Worm (Caenorhabditis elegans): Measurements from ENCODE around the gene ribo-1.

ribo-1 gene

DNA sequence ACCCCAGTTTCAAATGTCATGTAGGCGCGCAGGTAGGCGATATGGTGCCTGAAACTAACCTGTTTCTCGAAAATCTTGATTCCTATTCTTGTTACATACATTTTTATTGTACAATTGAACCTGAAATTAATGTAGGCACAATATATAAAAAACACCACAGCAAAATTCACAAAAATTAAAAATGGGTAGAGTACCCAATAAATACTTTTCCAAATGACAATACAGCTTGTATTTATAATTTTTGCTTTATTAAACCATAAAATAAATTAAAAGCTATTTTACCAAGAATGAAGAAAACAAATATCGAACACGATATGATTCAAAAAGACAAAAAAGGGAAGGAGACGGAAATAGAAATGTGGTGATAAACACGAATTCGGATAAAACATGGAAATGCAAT, 27.1 kb upstream of the ribo-1 start, which contains the start of gene tre-2:
tre-2 (minus strand) TSS at position 101 of the 400 bp plus-strand sequence.
- TF ChIP-seq ceh-79 (tag; optimal IDR thresholded peaks at IDR 0.05) (no peak), unc-130 (GFP tag; optimal IDR thresholded peaks at IDR 0.05) (no peak), ztf-25 (GFP tag; IDR thresholded peaks at IDR 0.05) (no peak), D2030.7 (GFP tag; IDR thresholded peaks at IDR 0.05) (no peak), dpl-1 (GFP tag; optimal IDR thresholded peaks at IDR 0.05) (no peak), F33H1.4 (GFP tag; IDR thresholded peaks at IDR 0.05) (no peak), sea-2 (GFP tag; IDR thresholded peaks at IDR 0.05) (no peak), bed-2 (GFP tag; IDR thresholded peaks at IDR 0.05) (no peak), egrh-3 (GFP tag; IDR thresholded peaks at IDR 0.05) (no peak), unc-62 (GFP tag; optimal IDR thresholded peaks at IDR 0.05) (no peak), nfya-2 (GFP tag; IDR thresholded peaks at IDR 0.05) (no peak), cebp-2 (GFP tag; IDR thresholded peaks at IDR 0.05) (no peak), rpc-1 (optimal IDR thresholded peaks at IDR 0.05) (no peak), rpc-1 (tag; optimal IDR thresholded peaks at IDR 0.05) (no peak)

DNA sequence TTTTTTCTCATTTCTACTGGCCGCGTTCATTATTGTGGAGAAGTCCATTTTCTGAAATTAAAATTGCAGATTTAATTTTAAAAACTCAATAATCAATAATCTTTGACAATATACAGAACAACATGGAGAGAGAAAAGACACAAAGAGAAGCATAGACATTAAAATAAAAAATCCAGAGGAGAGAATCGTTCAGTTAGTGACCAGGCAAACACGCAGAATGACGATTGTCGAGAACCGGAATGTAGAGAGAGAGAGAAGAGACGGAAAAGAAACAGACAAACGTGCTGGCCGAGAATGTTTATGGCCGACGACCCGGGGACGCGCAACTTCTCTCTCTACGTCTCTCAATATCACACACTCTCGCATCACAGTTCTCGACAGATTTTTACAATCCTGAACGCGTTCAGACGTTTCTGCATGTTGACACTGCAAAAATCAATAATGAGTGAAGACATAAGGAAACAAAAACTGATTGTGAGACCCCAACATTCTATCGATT, 22.8 kb upstream of the ribo-1 start, which contains the start of the genes T05A12.3 and T05A12.4:
T05A12.3 (minus strand) TSS at position 51 of the 499 bp plus-strand sequence.
T05A12.4 (plus strand) TSS at position 348 of the 499 bp plus-strand sequence.
- TF ChIP-seq Y53F4B.3 (GFP tag; IDR thresholded peaks at IDR 0.05) (no peak), nhr-80 (tag; optimal IDR thresholded peaks at IDR 0.05) (peak; percentile 22), Y79H2A.3 (GFP tag; conservative IDR thresholded peaks at IDR 0.05) (no peak), egl-44 (GFP tag; IDR thresholded peaks at IDR 0.05) (peak; percentile 56; the same call in 1 of the 2 replicates), ceh-27 (GFP tag; optimal IDR thresholded peaks at IDR 0.05) (no peak), ztf-3 (GFP tag; optimal IDR thresholded peaks at IDR 0.05) (no peak), bed-2 (GFP tag; IDR thresholded peaks at IDR 0.05) (peak; percentile 65; the same call in 1 of the 2 replicates), nhr-179 (tag; optimal IDR thresholded peaks at IDR 0.05) (no peak), F39B2.1 (GFP tag; IDR thresholded peaks at IDR 0.05) (no peak), F52B5.7 (tag; optimal IDR thresholded peaks at IDR 0.05) (no peak), chd-7 (tag; optimal IDR thresholded peaks at IDR 0.05) (no peak), B0336.3 (GFP tag; IDR thresholded peaks at IDR 0.05) (no peak), snpc-3.4 (tag; optimal IDR thresholded peaks at IDR 0.05) (no peak), lsy-27 (tag; optimal IDR thresholded peaks at IDR 0.05; ENCODE audit: borderline replicate concordance, insufficient read depth) (no peak), K11D2.4 (GFP tag; IDR thresholded peaks at IDR 0.05) (no peak), hmg-1.2 (GFP tag; IDR thresholded peaks at IDR 0.05) (peak; percentile 79), T26A5.8 (tag; optimal IDR thresholded peaks at IDR 0.05) (no peak), lin-54 (GFP tag; optimal IDR thresholded peaks at IDR 0.05) (no peak), nfya-1 (tag; optimal IDR thresholded peaks at IDR 0.05; ENCODE audit: borderline replicate concordance, insufficient read depth) (no peak), dox-1 (GFP tag; IDR thresholded peaks at IDR 0.05) (no peak; the same call in 1 of the 2 replicates), madf-10 (tag; optimal IDR thresholded peaks at IDR 0.05) (no peak), ztf-22 (GFP tag; optimal IDR thresholded peaks at IDR 0.05) (no peak), athp-1 (tag; optimal IDR thresholded peaks at IDR 0.05) (peak; percentile 18), lin-35 (GFP tag; optimal IDR thresholded peaks at IDR 0.05) (no peak), F10E7.11 (tag; optimal IDR thresholded peaks at IDR 0.05) (no peak), tlf-1 (GFP tag; optimal IDR thresholded peaks at IDR 0.05) (no peak), atf-7 (tag; optimal IDR thresholded peaks at IDR 0.05) (no peak), ZK185.1 (tag; optimal IDR thresholded peaks at IDR 0.05; ENCODE audit: poor library complexity, severe bottlenecking) (peak; percentile 64), F37B4.10 (GFP tag; IDR thresholded peaks at IDR 0.05) (no peak), ztf-6 (GFP tag; IDR thresholded peaks at IDR 0.05) (0 out of 2 replicates have a peak, but pooled peaks have one; percentile 55), bed-1 (GFP tag; IDR thresholded peaks at IDR 0.05) (no peak), B0019.2 (GFP tag; conservative IDR thresholded peaks at IDR 0.05) (peak; percentile 51), attf-6 (GFP tag; IDR thresholded peaks at IDR 0.05) (0 out of 2 replicates have a peak, but pooled peaks have one; percentile 35), mxl-1 (tag; optimal IDR thresholded peaks at IDR 0.05) (no peak), ceh-79 (tag; optimal IDR thresholded peaks at IDR 0.05) (no peak), dpl-1 (GFP tag; optimal IDR thresholded peaks at IDR 0.05) (no peak), akir-1 (GFP tag; optimal IDR thresholded peaks at IDR 0.05) (no peak)
